Worm (Caenorhabditis elegans): ENCODE data around the gene R10E8.6.

The R10E8.6 gene

ce11 chrV:18280778-18281177 lies 14.6 kb upstream of the R10E8.6 start, which contains the start of gene Y51A2A.16:
TSS of gene Y51A2A.16 (minus strand) at chrV:18280878.
- TF ChIP-seq snpc-4 (tag; optimal IDR thresholded peaks at IDR 0.05) (no peak), egl-5 (tag; optimal IDR thresholded peaks at IDR 0.05) (no peak), ceh-9 (tag; optimal IDR thresholded peaks at IDR 0.05) (no peak), unc-39 (tag; optimal IDR thresholded peaks at IDR 0.05) (no peak), nhr-77 (tag; optimal IDR thresholded peaks at IDR 0.05) (no peak), lin-15B (tag; optimal IDR thresholded peaks at IDR 0.05) (no peak), ama-1 (optimal IDR thresholded peaks at IDR 0.05) (no peak), zag-1 (tag; optimal IDR thresholded peaks at IDR 0.05) (no peak), nfya-1 (tag; optimal IDR thresholded peaks at IDR 0.05; ENCODE audit: insufficient read depth) (no peak), sea-2 (GFP tag; optimal IDR thresholded peaks at IDR 0.05) (no peak), mdl-1 (tag; optimal IDR thresholded peaks at IDR 0.05) (no peak), unc-62 (GFP tag; optimal IDR thresholded peaks at IDR 0.05) (no peak), pqm-1 (tag; optimal IDR thresholded peaks at IDR 0.05) (no peak), eor-1 (tag; optimal IDR thresholded peaks at IDR 0.05) (no peak), lsy-12 (tag; optimal IDR thresholded peaks at IDR 0.05) (no peak)

DNA sequence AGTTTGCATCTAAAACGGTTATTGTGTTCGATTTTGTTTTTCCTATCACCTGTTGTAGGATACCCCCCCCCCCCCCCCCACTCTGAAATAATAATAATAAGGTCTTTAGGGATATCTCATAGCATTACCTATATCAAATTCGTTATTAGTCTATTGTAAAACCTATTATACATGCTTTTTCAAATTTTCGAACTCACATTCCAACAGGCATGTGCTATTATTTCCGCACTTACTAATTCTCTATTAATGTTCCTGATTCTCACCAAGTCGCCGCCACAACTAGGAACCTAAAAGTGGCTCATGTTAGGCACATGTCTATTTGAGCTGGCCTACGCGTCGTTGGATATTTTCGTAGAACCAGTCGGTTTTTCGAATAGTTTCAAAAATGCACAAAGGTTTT lies 4.2 kb upstream of the R10E8.6 start, which contains the start of gene Y37H2C.4:
Gene Y37H2C.4, plus strand, starts transcription at position 301 of the 400 bp plus-strand sequence.
- TF ChIP-seq fos-1 (tag; optimal IDR thresholded peaks at IDR 0.05), result no peak
- TF ChIP-seq ceh-82 (tag; optimal IDR thresholded peaks at IDR 0.05), result no peak
- TF ChIP-seq R02D3.7 (tag; optimal IDR thresholded peaks at IDR 0.05), result no peak
- no peak for TF ChIP-seq nhr-25 (tag; optimal IDR thresholded peaks at IDR 0.05)
- no peak for TF ChIP-seq lin-39 (tag; optimal IDR thresholded peaks at IDR 0.05)
- no peak for TF ChIP-seq lsy-12 (tag; optimal IDR thresholded peaks at IDR 0.05)
- no peak for TF ChIP-seq ceh-28 (tag; optimal IDR thresholded peaks at IDR 0.05)
- no peak for TF ChIP-seq ceh-16 (tag; optimal IDR thresholded peaks at IDR 0.05)

DNA sequence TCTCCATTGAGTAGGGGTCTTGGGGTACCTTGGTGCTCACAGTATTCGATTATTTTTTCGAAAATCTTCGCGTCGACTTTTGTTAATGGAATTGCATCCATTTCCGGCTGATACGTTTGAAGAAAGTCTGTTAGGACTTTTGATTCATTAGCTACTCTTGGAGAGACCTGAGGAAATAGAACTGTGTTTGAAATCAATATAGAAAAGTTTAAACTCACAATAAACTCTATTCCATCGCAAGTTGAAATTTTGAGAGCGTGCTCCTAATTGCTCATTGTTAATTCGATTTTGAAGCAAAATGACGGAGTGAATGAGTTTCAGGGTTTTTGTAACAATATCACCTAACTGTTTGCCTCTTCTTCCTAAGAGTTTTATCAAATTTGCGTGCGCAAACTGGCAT lies 3.7 kb upstream of the R10E8.6 start, which contains the start of gene skr-6:
Gene skr-6, minus strand, starts transcription at position 101 of the 400 bp plus-strand sequence.
- TF ChIP-seq snpc-4 (tag; optimal IDR thresholded peaks at IDR 0.05), result no peak
- no peak for TF ChIP-seq ztf-4 (tag; optimal IDR thresholded peaks at IDR 0.05)
- no peak for TF ChIP-seq fkh-10 (GFP tag; optimal IDR thresholded peaks at IDR 0.05)
- no peak for TF ChIP-seq aly-2 (tag; optimal IDR thresholded peaks at IDR 0.05)
- no peak for TF ChIP-seq nhr-23 (tag; optimal IDR thresholded peaks at IDR 0.05)
- TF ChIP-seq skn-1 (tag; optimal IDR thresholded peaks at IDR 0.05), result no peak
- TF ChIP-seq nhr-76 (tag; optimal IDR thresholded peaks at IDR 0.05), result no peak
- no peak for TF ChIP-seq nhr-28 (tag; optimal IDR thresholded peaks at IDR 0.05)
- TF ChIP-seq elt-2 (tag; optimal IDR thresholded peaks at IDR 0.05), result no peak
- no peak for TF ChIP-seq nhr-11 (tag; optimal IDR thresholded peaks at IDR 0.05)
- no peak for TF ChIP-seq nfya-1 (tag; optimal IDR thresholded peaks at IDR 0.05; ENCODE audit: insufficient read depth)
- no peak for TF ChIP-seq ama-1 (optimal IDR thresholded peaks at IDR 0.05)
- no peak for TF ChIP-seq egl-27 (tag; optimal IDR thresholded peaks at IDR 0.05)

DNA sequence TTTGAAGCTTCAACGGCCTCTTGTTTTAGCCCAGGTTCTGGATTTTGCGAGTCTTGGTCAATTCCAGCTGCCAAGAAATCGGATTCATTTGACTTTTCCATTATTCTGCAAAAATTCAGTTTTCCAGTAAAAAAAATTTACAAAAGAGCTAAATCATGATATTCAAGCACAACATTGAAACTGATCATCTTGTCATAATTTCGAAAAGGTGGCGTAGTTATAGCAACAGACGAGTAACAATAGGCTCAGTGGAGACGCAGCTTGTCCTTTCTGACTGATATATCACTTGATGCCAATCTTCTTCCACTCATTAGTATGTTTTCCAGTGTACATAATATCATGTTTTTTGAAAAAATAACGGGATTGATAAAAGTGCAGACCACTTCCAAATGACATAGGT lies 2.6 kb upstream of the R10E8.6 start, which contains the start of gene fbxa-213:
Gene fbxa-213, minus strand, starts transcription at position 101 of the 400 bp plus-strand sequence.
- TF ChIP-seq fkh-2 (tag; optimal IDR thresholded peaks at IDR 0.05), result no peak
- TF ChIP-seq daf-12 (tag; optimal IDR thresholded peaks at IDR 0.05), result no peak
- TF ChIP-seq ceh-28 (tag; optimal IDR thresholded peaks at IDR 0.05), result no peak
- TF ChIP-seq egl-27 (tag; optimal IDR thresholded peaks at IDR 0.05), result no peak
- no peak for TF ChIP-seq pqm-1 (tag; optimal IDR thresholded peaks at IDR 0.05)
- no peak for TF ChIP-seq ztf-4 (tag; optimal IDR thresholded peaks at IDR 0.05)
- no peak for TF ChIP-seq fos-1 (tag; optimal IDR thresholded peaks at IDR 0.05)
- TF ChIP-seq aly-2 (tag; optimal IDR thresholded peaks at IDR 0.05), result no peak
- no peak for TF ChIP-seq eor-1 (tag; optimal IDR thresholded peaks at IDR 0.05)

- TF ChIP-seq nhr-25 (tag; optimal IDR thresholded peaks at IDR 0.05), result no peak
- no peak for TF ChIP-seq egl-27 (tag; optimal IDR thresholded peaks at IDR 0.05)
- no peak for TF ChIP-seq nhr-237 (tag; optimal IDR thresholded peaks at IDR 0.05)
- TF ChIP-seq sea-2 (GFP tag; optimal IDR thresholded peaks at IDR 0.05), result no peak
- no peak for TF ChIP-seq nhr-77 (tag; optimal IDR thresholded peaks at IDR 0.05)
- TF ChIP-seq ZK546.5 (tag; optimal IDR thresholded peaks at IDR 0.05), result no peak
- no peak for TF ChIP-seq mml-1 (tag; optimal IDR thresholded peaks at IDR 0.05)
- TF ChIP-seq elt-2 (tag; optimal IDR thresholded peaks at IDR 0.05), result no peak
- no peak for TF ChIP-seq unc-62 (GFP tag; optimal IDR thresholded peaks at IDR 0.05)
- no peak for TF ChIP-seq ama-1 (optimal IDR thresholded peaks at IDR 0.05)
- no peak for TF ChIP-seq pqm-1 (tag; optimal IDR thresholded peaks at IDR 0.05)
- no peak for TF ChIP-seq fkh-2 (tag; optimal IDR thresholded peaks at IDR 0.05)
- TF ChIP-seq pha-4 (tag; optimal IDR thresholded peaks at IDR 0.05), result no peak
- no peak for TF ChIP-seq elt-1 (tag; optimal IDR thresholded peaks at IDR 0.05)
- TF ChIP-seq jun-1 (tag; optimal IDR thresholded peaks at IDR 0.05), result no peak
- no peak for TF ChIP-seq elt-3 (tag; optimal IDR thresholded peaks at IDR 0.05)
- TF ChIP-seq R02D3.7 (tag; optimal IDR thresholded peaks at IDR 0.05), result no peak
- TF ChIP-seq ceh-28 (tag; optimal IDR thresholded peaks at IDR 0.05), result no peak
- no peak for TF ChIP-seq nhr-12 (tag; optimal IDR thresholded peaks at IDR 0.05)
Measured at ce11 chrV:18265514-18265913, 677 bp downstream of the R10E8.6 start.
